Worm (Caenorhabditis elegans): ENCODE results near the gene mmab-1.

Gene mmab-1

DNA sequence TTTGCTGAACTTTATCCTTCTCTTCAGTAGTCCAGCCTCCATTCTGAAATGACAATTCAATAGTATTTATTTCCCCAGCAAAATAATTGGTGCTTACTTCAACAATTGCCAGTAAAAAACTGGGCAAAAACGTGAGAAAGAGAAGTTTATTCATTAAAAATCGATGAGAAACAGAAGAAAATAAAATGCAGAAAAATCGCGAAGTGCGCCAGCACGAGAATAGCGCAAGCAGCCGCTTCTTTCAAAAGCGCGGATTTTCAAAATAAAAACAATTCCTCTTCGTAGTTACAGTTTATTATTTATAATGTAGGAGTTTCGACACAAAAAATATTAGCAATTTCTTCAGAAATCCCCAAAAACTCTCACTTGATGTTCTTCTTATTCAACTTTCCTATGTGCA is 41.0 kb upstream of the mmab-1 start, which contains the start of gene C27F2.9 (continued):
- peak; percentile 79 for TF ChIP-seq jun-1 (tag; optimal IDR thresholded peaks at IDR 0.05)
- TF ChIP-seq aly-2 (tag; optimal IDR thresholded peaks at IDR 0.05), result peak; percentile 85
- peak; percentile 90 for TF ChIP-seq irx-1 (tag; optimal IDR thresholded peaks at IDR 0.05)
- no peak for TF ChIP-seq ceh-63 (GFP tag; optimal IDR thresholded peaks at IDR 0.05)
- TF ChIP-seq unc-62 (GFP tag; optimal IDR thresholded peaks at IDR 0.05), result no peak
- TF ChIP-seq pqm-1 (tag; optimal IDR thresholded peaks at IDR 0.05), result no peak
- peak in 1 of 2 experiments; percentile 83 for TF ChIP-seq ztf-11 (tag; optimal IDR thresholded peaks at IDR 0.05)
- peak; percentile 75 for TF ChIP-seq F16B12.6 (tag; optimal IDR thresholded peaks at IDR 0.05)
- TF ChIP-seq ztf-4 (tag; optimal IDR thresholded peaks at IDR 0.05), result peak; percentile 61
- peak; percentile 72 for TF ChIP-seq nhr-77 (tag; optimal IDR thresholded peaks at IDR 0.05)
- TF ChIP-seq hlh-17 (GFP tag; optimal IDR thresholded peaks at IDR 0.05; ENCODE audit: borderline replicate concordance), result no peak
- peak; percentile 73 for TF ChIP-seq snpc-4 (tag; optimal IDR thresholded peaks at IDR 0.05)
- TF ChIP-seq vab-15 (tag; optimal IDR thresholded peaks at IDR 0.05), result no peak
- TF ChIP-seq unc-30 (tag; optimal IDR thresholded peaks at IDR 0.05), result no peak
- no peak for TF ChIP-seq sptf-1 (tag; optimal IDR thresholded peaks at IDR 0.05)
- TF ChIP-seq grh-1 (GFP tag; IDR thresholded peaks at IDR 0.05), result peak; percentile 85
- peak; percentile 63 for TF ChIP-seq ceh-90 (tag; optimal IDR thresholded peaks at IDR 0.05)
- peak; percentile 72 for TF ChIP-seq zip-4 (GFP tag; optimal IDR thresholded peaks at IDR 0.05)
- no peak for TF ChIP-seq alr-1 (tag; optimal IDR thresholded peaks at IDR 0.05; ENCODE audit: borderline replicate concordance)
- TF ChIP-seq lin-35 (GFP tag; optimal IDR thresholded peaks at IDR 0.05), result peak; percentile 99 to 100
- TF ChIP-seq C34B4.2 (tag; optimal IDR thresholded peaks at IDR 0.05), result peak; percentile 36
- peak; percentile 95 for TF ChIP-seq nhr-47 (tag; optimal IDR thresholded peaks at IDR 0.05)
- TF ChIP-seq swsn-7 (tag; optimal IDR thresholded peaks at IDR 0.05), result peak; percentile 94
- peak; percentile 94 for TF ChIP-seq nhr-90 (tag; optimal IDR thresholded peaks at IDR 0.05; ENCODE audit: poor library complexity)
- peak; percentile 74 for TF ChIP-seq elt-2 (tag; optimal IDR thresholded peaks at IDR 0.05)
- peak; percentile 88 for TF ChIP-seq lin-14 (GFP tag; optimal IDR thresholded peaks at IDR 0.05)
- peak; percentile 99 to 100 (median 99) for TF ChIP-seq dpl-1 (GFP tag; optimal IDR thresholded peaks at IDR 0.05)
- TF ChIP-seq lir-3 (tag; optimal IDR thresholded peaks at IDR 0.05; ENCODE audit: poor library complexity), result peak; percentile 77
- TF ChIP-seq efl-3 (GFP tag; optimal IDR thresholded peaks at IDR 0.05), result peak; percentile 19
- peak; percentile 73 for TF ChIP-seq fkh-10 (GFP tag; optimal IDR thresholded peaks at IDR 0.05)
- TF ChIP-seq ets-5 (GFP tag; IDR thresholded peaks at IDR 0.05), result no peak
- peak; percentile 94 for TF ChIP-seq dsc-1 (tag; optimal IDR thresholded peaks at IDR 0.05)
- peak; percentile 98 to 99 for TF ChIP-seq efl-1 (optimal IDR thresholded peaks at IDR 0.05)
- peak; percentile 99 to 100 for TF ChIP-seq efl-1 (GFP tag; optimal IDR thresholded peaks at IDR 0.05 in 1 of 2)
- peak; percentile 82 for TF ChIP-seq sox-4 (tag; optimal IDR thresholded peaks at IDR 0.05)
- TF ChIP-seq fkh-8 (tag; optimal IDR thresholded peaks at IDR 0.05), result peak; percentile 84
- peak; percentile 94 for TF ChIP-seq lsy-2 (tag; optimal IDR thresholded peaks at IDR 0.05)
- no peak for TF ChIP-seq Y116A8C.19 (tag; optimal IDR thresholded peaks at IDR 0.05; ENCODE audit: borderline replicate concordance)
- peak; percentile 84 for TF ChIP-seq ceh-8 (GFP tag; optimal IDR thresholded peaks at IDR 0.05)
- peak; percentile 81 for TF ChIP-seq sup-37 (GFP tag; optimal IDR thresholded peaks at IDR 0.05)
- TF ChIP-seq fkh-4 (tag; optimal IDR thresholded peaks at IDR 0.05; ENCODE audit: borderline replicate concordance), result peak; percentile 44
- TF ChIP-seq unc-130 (tag; optimal IDR thresholded peaks at IDR 0.05), result peak; percentile 81
- peak; percentile 75 for TF ChIP-seq lin-15B (tag; optimal IDR thresholded peaks at IDR 0.05)
- peak; percentile 71 for TF ChIP-seq lin-13 (GFP tag; optimal IDR thresholded peaks at IDR 0.05)

All from whole organism, L1 larva.